Worm (Caenorhabditis elegans) whole organism, midembryonic: Measurements from ENCODE around the gene str-45.

Experiments
- cog-1 ChIP-seq: sonication (generic microtip); optimal IDR thresholded peaks from 2 replicates; lab custom pipeline; 2016; ENCODE audit warnings: missing genetic modification characterization, missing compliant biosample characterization
- flt-1 ChIP-seq: fragments of 200-800 bp; sonication (Bioruptor generic); IDR thresholded peaks from 2 replicates; pipeline ENCODE4 v1.3.6; 2022; ENCODE audit warnings: missing genetic modification characterization, missing compliant biosample characterization
- klf-2 ChIP-seq: fragments of 200-800 bp; sonication (Bioruptor generic); conservative IDR thresholded peaks from 2 replicates; pipeline ENCODE4 v1.3.6; 2022; ENCODE audit warnings: missing genetic modification reagents, missing genetic modification characterization, missing compliant biosample characterization
- med-1 ChIP-seq: sonication (generic microtip); optimal IDR thresholded peaks from 2 replicates; lab custom pipeline; 2017; ENCODE audit warnings: missing genetic modification characterization, mild to moderate bottlenecking, missing compliant biosample characterization, antibody characterized with exemption, missing genetic modification reagents; ENCODE audit not compliant: insufficient read depth
- ref-1 ChIP-seq: fragments of 200-800 bp; sonication (Bioruptor generic); conservative IDR thresholded peaks from 2 replicates; pipeline ENCODE4 v1.3.6; 2022; ENCODE audit warnings: missing genetic modification reagents, missing genetic modification characterization, missing compliant biosample characterization
- tab-1 ChIP-seq: fragments of 200-800 bp; sonication (Bioruptor generic); IDR thresholded peaks from 2 replicates; pipeline ENCODE4 v1.3.6; 2022; ENCODE audit warnings: missing genetic modification characterization, missing compliant biosample characterization
- ztf-23 ChIP-seq: fragments of 200-800 bp; sonication (Bioruptor generic); IDR thresholded peaks from 2 replicates; pipeline ENCODE4 v1.3.6; 2022; ENCODE audit warnings: missing genetic modification reagents, missing genetic modification characterization, missing compliant biosample characterization
- ztf-29 ChIP-seq: fragments of 200-800 bp; sonication (Bioruptor generic); IDR thresholded peaks from 2 replicates; pipeline ENCODE4 v1.3.6; 2022; ENCODE audit warnings: missing genetic modification reagents, missing genetic modification characterization, missing compliant biosample characterization

DNA sequence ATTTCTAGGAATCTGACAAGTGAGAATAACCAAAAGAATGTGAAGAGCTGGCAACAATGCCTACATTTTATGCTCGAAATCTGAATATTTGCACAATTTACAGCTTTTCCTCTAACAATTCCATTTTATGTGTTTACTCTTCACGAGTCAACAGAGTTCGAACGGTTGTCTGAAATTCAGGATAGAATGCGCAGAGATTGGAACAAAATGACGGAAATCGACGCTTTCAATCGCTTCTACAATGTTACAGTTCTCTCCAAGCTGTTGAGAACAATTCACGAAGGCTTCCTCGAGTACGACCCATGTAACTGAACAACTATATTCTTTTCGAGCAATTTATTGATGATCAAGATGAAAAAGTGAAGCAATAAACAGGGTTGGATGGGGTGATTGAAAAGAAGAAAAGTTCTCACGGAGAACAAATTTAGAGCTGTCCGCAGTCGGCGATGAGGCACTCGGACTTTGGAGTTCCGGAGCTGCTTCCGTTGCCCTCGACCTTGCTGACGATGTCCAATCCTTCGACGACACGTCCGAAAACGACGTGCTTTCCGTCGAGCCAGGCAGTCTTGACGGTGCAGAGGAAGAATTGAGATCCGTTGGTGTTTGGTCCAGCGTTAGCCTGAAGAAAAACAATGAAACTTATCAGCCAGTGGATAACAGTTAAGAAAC, 27.6 kb downstream of the str-45 start, which contains the start of gene Y75B12B.3:
- TF ChIP-seq ref-1 (GFP tag; lab: Robert Waterston, UW) (no peak), ztf-23 (no peak), flt-1 (no peak), tab-1 (GFP tag; lab: Robert Waterston, UW) (no peak), klf-2 (GFP tag; lab: Robert Waterston, UW) (no peak), ztf-29 (GFP tag; lab: Robert Waterston, UW) (no peak), med-1 (GFP tag; lab: Kevin White, UChicago) (no peak), cog-1 (no peak)
